Worm (Caenorhabditis elegans) whole organism, L4 larva: ENCODE data around the gene R08F11.7.

ENCODE experiments used
- F44E2.7 ChIP-seq: fragments of 200-800 bp; sonication (Bioruptor generic); IDR thresholded peaks from 2 replicates; pipeline ENCODE4 v2.1.2; 2022; ENCODE audit warnings: missing genetic modification characterization, missing compliant biosample characterization
- Y105C5A.15 ChIP-seq: fragments of 200-800 bp; sonication (Bioruptor generic); IDR thresholded peaks from 2 replicates; pipeline ENCODE4 v1.3.6; 2022; ENCODE audit warnings: missing genetic modification characterization, missing compliant biosample characterization
- Y48G9A.11 ChIP-seq: fragments of 200-800 bp; sonication (Bioruptor generic); IDR thresholded peaks from 2 replicates; pipeline ENCODE4 v1.3.6; 2022; ENCODE audit warnings: missing genetic modification reagents, missing genetic modification characterization, missing compliant biosample characterization
- Y5F2A.4 ChIP-seq: fragments of 200-800 bp; sonication (Bioruptor generic); optimal IDR thresholded peaks from 2 replicates; lab custom pipeline; 2018; ENCODE audit warnings: mild to moderate bottlenecking, missing genetic modification characterization, missing compliant biosample characterization
- Y75B8A.6 ChIP-seq: fragments of 200-800 bp; sonication (Bioruptor generic); IDR thresholded peaks from 2 replicates; pipeline ENCODE4 v1.3.6; 2022; ENCODE audit warnings: missing genetic modification reagents, missing genetic modification characterization, missing compliant biosample characterization
- aha-1 ChIP-seq: fragments of 150-350 bp; peaks from one replicate; lab custom pipeline; 2014; ENCODE audit warnings: missing biosample characterization, missing genetic modification characterization
- ama-1 ChIP-seq: fragments of 150-350 bp; optimal IDR thresholded peaks from 2 replicates; lab custom pipeline; 2014; ENCODE audit warnings: inconsistent platforms, mixed read lengths
- attf-4 ChIP-seq: sonication (generic microtip); optimal IDR thresholded peaks from 3 replicates; lab custom pipeline; 2017; ENCODE audit warnings: missing biosample characterization, missing genetic modification characterization
- ceh-20 ChIP-seq: fragments of 200-800 bp; sonication (Bioruptor generic); IDR thresholded peaks from 2 replicates; pipeline ENCODE4 v1.3.6; 2022; ENCODE audit warnings: missing genetic modification reagents, missing genetic modification characterization, missing compliant biosample characterization
- ceh-28 ChIP-seq: fragments of 150-350 bp; optimal IDR thresholded peaks from 2 replicates; lab custom pipeline; 2014; ENCODE audit warnings: missing biosample characterization, missing genetic modification reagents, missing genetic modification characterization
- ces-1 ChIP-seq: fragments of 150-350 bp; sonication (generic microtip); optimal IDR thresholded peaks from 4 replicates; lab custom pipeline; 2014; ENCODE audit warnings: missing biosample characterization, missing genetic modification reagents, missing genetic modification characterization
- cey-2 ChIP-seq: sonication (generic microtip); optimal IDR thresholded peaks from 3 replicates; lab custom pipeline; 2017; ENCODE audit warnings: missing genetic modification characterization, mild to moderate bottlenecking, missing compliant biosample characterization, antibody characterized with exemption, borderline replicate concordance; ENCODE audit not compliant: insufficient read depth
- daf-12 ChIP-seq: fragments of 150-350 bp; optimal IDR thresholded peaks from 2 replicates; lab custom pipeline; 2014; ENCODE audit warnings: missing biosample characterization, missing genetic modification reagents, missing genetic modification characterization
- daf-16 ChIP-seq, 3 experiments: sonication (generic microtip); optimal IDR thresholded peaks; 2 replicates each; lab custom pipeline; 2016 to 2017; ENCODE audit warnings: missing genetic modification characterization in 3 of 3, missing genetic modification reagents in 3 of 3, mild to moderate bottlenecking in 2 of 3, missing compliant biosample characterization in 2 of 3, missing biosample characterization in 1 of 3, moderate library complexity in 1 of 3
- daf-19 ChIP-seq: fragments of 200-800 bp; sonication (Bioruptor generic); conservative IDR thresholded peaks from 2 replicates; pipeline ENCODE4 v1.3.6; 2022; ENCODE audit warnings: missing genetic modification characterization, missing compliant biosample characterization
- dmd-6 ChIP-seq: fragments of 200-800 bp; sonication (Bioruptor generic); IDR thresholded peaks from 2 replicates; pipeline ENCODE4 v1.3.6; 2022; ENCODE audit warnings: missing genetic modification reagents, missing genetic modification characterization, missing compliant biosample characterization
- dmd-8 ChIP-seq: fragments of 200-800 bp; sonication (Bioruptor generic); IDR thresholded peaks from 2 replicates; pipeline ENCODE4 v1.3.6; 2022; ENCODE audit warnings: missing genetic modification characterization, missing compliant biosample characterization
- dve-1 ChIP-seq: sonication (generic microtip); optimal IDR thresholded peaks from 2 replicates; lab custom pipeline; 2017; ENCODE audit warnings: antibody characterized with exemption, mild to moderate bottlenecking, missing genetic modification characterization, missing compliant biosample characterization; ENCODE audit not compliant: insufficient read depth
- fkh-10 ChIP-seq: fragments of 150-350 bp; optimal IDR thresholded peaks from 2 replicates; lab custom pipeline; 2014; ENCODE audit warnings: missing biosample characterization, missing genetic modification reagents, missing genetic modification characterization
- fos-1 ChIP-seq: fragments of 150-350 bp; optimal IDR thresholded peaks from 2 replicates; lab custom pipeline; 2014; ENCODE audit warnings: missing biosample characterization, missing genetic modification characterization
- gei-8 ChIP-seq: fragments of 200-800 bp; sonication (Bioruptor generic); optimal IDR thresholded peaks from 2 replicates; lab custom pipeline; 2018; ENCODE audit warnings: mild to moderate bottlenecking, missing genetic modification characterization, missing compliant biosample characterization
- hif-1 ChIP-seq, 2 experiments: sonication (generic microtip); optimal IDR thresholded peaks; 2 replicates each; lab custom pipeline; 2016 to 2017; ENCODE audit warnings: missing compliant biosample characterization in 2 of 2, missing genetic modification characterization in 2 of 2, missing genetic modification reagents in 2 of 2, missing genotype in 2 of 2, mild to moderate bottlenecking in 1 of 2
- hmg-1.1 ChIP-seq: fragments of 200-800 bp; sonication (Bioruptor generic); IDR thresholded peaks from 2 replicates; pipeline ENCODE4 v1.3.6; 2022; ENCODE audit warnings: missing genetic modification reagents, missing genetic modification characterization, missing compliant biosample characterization
- jun-1 ChIP-seq: fragments of 150-350 bp; optimal IDR thresholded peaks from 2 replicates; lab custom pipeline; 2014; ENCODE audit warnings: missing biosample characterization, missing genetic modification reagents, missing genetic modification characterization
- lin-13 ChIP-seq: fragments of 150-350 bp; optimal IDR thresholded peaks from 2 replicates; lab custom pipeline; 2014; ENCODE audit warnings: missing biosample characterization, missing genetic modification reagents, missing genetic modification characterization
- lin-15B ChIP-seq: fragments of 150-350 bp; sonication (generic microtip); optimal IDR thresholded peaks from 3 replicates; lab custom pipeline; 2014; ENCODE audit warnings: missing biosample characterization, missing genetic modification characterization
- lin-38 ChIP-seq: fragments of 200-800 bp; sonication (Bioruptor generic); IDR thresholded peaks from 2 replicates; pipeline ENCODE4 v1.3.6; 2022; ENCODE audit warnings: missing genetic modification reagents, missing genetic modification characterization, missing compliant biosample characterization
- lin-39 ChIP-seq: fragments of 150-350 bp; optimal IDR thresholded peaks from 2 replicates; lab custom pipeline; 2014; ENCODE audit warnings: missing biosample characterization, missing genetic modification reagents, missing genetic modification characterization
- lsy-2 ChIP-seq, 2 experiments: fragments of 150-350 bp in 1 of 2; sonication (generic microtip) in 1 of 2; optimal IDR thresholded peaks; 2 replicates each; lab custom pipeline; 2014 to 2017; ENCODE audit warnings: missing biosample characterization in 2 of 2, missing genetic modification characterization in 2 of 2
- madf-5 ChIP-seq, 2 experiments: fragments of 200-800 bp; sonication (Bioruptor generic); IDR thresholded peaks; 2 replicates each; pipeline ENCODE4 v1.3.6; 2022; ENCODE audit warnings: missing compliant biosample characterization in 2 of 2, missing genetic modification characterization in 2 of 2
- madf-9 ChIP-seq: fragments of 200-800 bp; sonication (Bioruptor generic); conservative IDR thresholded peaks from 2 replicates; pipeline ENCODE4 v1.3.6; 2022; ENCODE audit warnings: missing genetic modification reagents, missing genetic modification characterization, missing compliant biosample characterization
- mdl-1 ChIP-seq, 2 experiments: fragments of 150-350 bp in 1 of 2; sonication (generic microtip) in 1 of 2; optimal IDR thresholded peaks; 2 replicates each; lab custom pipeline; 2014 to 2017; ENCODE audit warnings: missing biosample characterization in 2 of 2, missing genetic modification characterization in 2 of 2
- mep-1 ChIP-seq: fragments of 150-350 bp; sonication (generic microtip); optimal IDR thresholded peaks from 3 replicates; lab custom pipeline; 2014; ENCODE audit warnings: missing biosample characterization, missing genetic modification characterization
- mes-2 ChIP-seq: sonication (generic microtip); optimal IDR thresholded peaks from 2 replicates; lab custom pipeline; 2016; ENCODE audit warnings: missing genotype, mild to moderate bottlenecking, missing genetic modification characterization, missing compliant biosample characterization; ENCODE audit not compliant: poor library complexity, severe bottlenecking
- mxl-3 ChIP-seq: fragments of 200-800 bp; sonication (Bioruptor generic); optimal IDR thresholded peaks from 2 replicates; lab custom pipeline; 2018; ENCODE audit warnings: mild to moderate bottlenecking, missing genetic modification characterization, missing compliant biosample characterization
- nhr-10 ChIP-seq: fragments of 150-350 bp; optimal IDR thresholded peaks from 2 replicates; lab custom pipeline; 2014; ENCODE audit warnings: missing biosample characterization, missing genetic modification characterization
- nhr-42 ChIP-seq: fragments of 200-800 bp; sonication (Bioruptor generic); IDR thresholded peaks from 2 replicates; pipeline ENCODE4 v1.3.6; 2022; ENCODE audit warnings: missing genetic modification characterization, missing compliant biosample characterization
- nhr-48 ChIP-seq: sonication (generic microtip); optimal IDR thresholded peaks from 2 replicates; lab custom pipeline; 2016; ENCODE audit warnings: mild to moderate bottlenecking, missing genetic modification characterization, missing compliant biosample characterization
- nhr-76 ChIP-seq: fragments of 150-350 bp; optimal IDR thresholded peaks from 2 replicates; lab custom pipeline; 2014; ENCODE audit warnings: missing biosample characterization, missing genetic modification characterization
- nhr-77 ChIP-seq: fragments of 150-350 bp; optimal IDR thresholded peaks from 2 replicates; lab custom pipeline; 2014; ENCODE audit warnings: missing biosample characterization, missing genetic modification characterization
- php-3 ChIP-seq: fragments of 200-800 bp; sonication (Bioruptor generic); IDR thresholded peaks from 2 replicates; pipeline ENCODE4 v1.3.6; 2022; ENCODE audit warnings: missing genetic modification reagents, missing genetic modification characterization, missing compliant biosample characterization
- rbr-2 ChIP-seq: sonication (generic microtip); optimal IDR thresholded peaks from 2 replicates; lab custom pipeline; 2016; ENCODE audit warnings: missing genotype, missing genetic modification characterization, missing compliant biosample characterization
- saeg-2 ChIP-seq: fragments of 200-800 bp; sonication (Bioruptor generic); IDR thresholded peaks from 2 replicates; pipeline ENCODE4 v1.3.6; 2022; ENCODE audit warnings: missing genetic modification reagents, missing genetic modification characterization, missing compliant biosample characterization
- skn-1 ChIP-seq: fragments of 150-350 bp; optimal IDR thresholded peaks from 2 replicates; lab custom pipeline; 2014; ENCODE audit warnings: missing biosample characterization, missing genetic modification characterization
- tra-1 ChIP-seq: fragments of 200-800 bp; sonication (Bioruptor generic); IDR thresholded peaks from 2 replicates; pipeline ENCODE4 v1.3.6; 2022; ENCODE audit warnings: missing genetic modification reagents, missing genetic modification characterization, missing compliant biosample characterization
- vab-7 ChIP-seq: fragments of 200-800 bp; sonication (Bioruptor generic); IDR thresholded peaks from 2 replicates; pipeline ENCODE4 v1.3.6; 2022; ENCODE audit warnings: missing genetic modification reagents, missing genetic modification characterization, missing compliant biosample characterization
- zag-1 ChIP-seq: fragments of 150-350 bp; optimal IDR thresholded peaks from 2 replicates; lab custom pipeline; 2014; ENCODE audit warnings: missing biosample characterization, missing genetic modification characterization
- zfp-3 ChIP-seq: fragments of 200-800 bp; sonication (Bioruptor generic); conservative IDR thresholded peaks from 2 replicates; pipeline ENCODE4 v1.3.6; 2022; ENCODE audit warnings: missing genetic modification reagents, missing genetic modification characterization, missing compliant biosample characterization
- zip-11 ChIP-seq: fragments of 200-800 bp; sonication (Bioruptor generic); IDR thresholded peaks from 2 replicates; pipeline ENCODE4 v1.3.6; 2022; ENCODE audit warnings: missing genetic modification characterization, missing compliant biosample characterization
- zip-2 ChIP-seq: fragments of 150-350 bp; optimal IDR thresholded peaks from 2 replicates; lab custom pipeline; 2014; ENCODE audit warnings: missing biosample characterization, missing genetic modification characterization
- ztf-11 ChIP-seq: fragments of 150-350 bp; optimal IDR thresholded peaks from 2 replicates; lab custom pipeline; 2014; ENCODE audit warnings: missing biosample characterization, missing genetic modification characterization
- ztf-7 ChIP-seq: fragments of 150-350 bp; optimal IDR thresholded peaks from 2 replicates; lab custom pipeline; 2014; ENCODE audit warnings: missing biosample characterization, missing genetic modification characterization

R08F11.7 gene

ce11 chrV:3756887-3757286 lies 33.0 kb upstream of the R08F11.7 start, which contains the start of gene gid-7 (continued):
- TF ChIP-seq madf-9 (GFP tag; lab: Robert Waterston, UW) (no peak), cey-2 (tag; lab: Kevin White, UChicago) (no peak), zip-2 (tag; lab: Kevin White, UChicago) (no peak), lsy-2 (tag; optimal IDR thresholded peaks at IDR 0.05; lab: Kevin White, UChicago) (peak in 1 of 2 experiments; percentile 54), Y75B8A.6 (no peak), skn-1 (no peak), fkh-10 (GFP tag; lab: Kevin White, UChicago) (no peak), saeg-2 (GFP tag; lab: Robert Waterston, UW) (no peak), mdl-1 (tag; optimal IDR thresholded peaks at IDR 0.05; lab: Kevin White, UChicago) (no peak), mep-1 (tag; lab: Kevin White, UChicago) (peak; percentile 31), zip-11 (GFP tag; lab: Robert Waterston, UW) (no peak), php-3 (no peak), nhr-10 (tag; lab: Kevin White, UChicago) (no peak), hmg-1.1 (GFP tag; lab: Robert Waterston, UW) (peak; percentile 37; the same call in 1 of the 2 replicates), ama-1 (lab: Kevin White, UChicago) (no peak), dmd-8 (GFP tag; lab: Robert Waterston, UW) (no peak), ceh-20 (no peak), rbr-2 (no peak), daf-12 (tag; lab: Kevin White, UChicago) (no peak), lin-39 (tag; lab: Kevin White, UChicago) (no peak), lin-15B (no peak), daf-16 (GFP tag; optimal IDR thresholded peaks at IDR 0.05; lab: Kevin White, UChicago) (no peak), daf-16 (tag; optimal IDR thresholded peaks at IDR 0.05; lab: Kevin White, UChicago) (peak; percentile 24), aha-1 (tag; lab: Kevin White, UChicago) (peak; percentile 95), zfp-3 (GFP tag; lab: Robert Waterston, UW) (no peak), mxl-3 (GFP tag; lab: Kevin White, UChicago) (no peak), Y105C5A.15 (no peak), vab-7 (no peak), nhr-77 (tag; lab: Kevin White, UChicago) (no peak), nhr-42 (GFP tag; lab: Robert Waterston, UW) (no peak), ztf-7 (tag; lab: Kevin White, UChicago) (no peak), gei-8 (no peak), lin-38 (GFP tag; lab: Robert Waterston, UW) (peak; percentile 56), ceh-28 (no peak), hif-1 (tag; optimal IDR thresholded peaks at IDR 0.05; lab: Kevin White, UChicago) (no peak), mes-2 (peak; percentile 65), F44E2.7 (no peak), attf-4 (no peak), zag-1 (tag; lab: Kevin White, UChicago) (no peak), nhr-48 (tag; lab: Kevin White, UChicago) (no peak), Y48G9A.11 (0 out of 2 replicates have a peak, but pooled peaks have one; percentile 26), tra-1 (GFP tag; lab: Robert Waterston, UW) (no peak), fos-1 (tag; lab: Kevin White, UChicago) (no peak), lin-13 (GFP tag; lab: Kevin White, UChicago) (peak; percentile 32), nhr-76 (tag; lab: Kevin White, UChicago) (no peak), dmd-6 (GFP tag; lab: Robert Waterston, UW) (no peak), daf-19 (GFP tag; lab: Robert Waterston, UW) (no peak), madf-5 (GFP tag; IDR thresholded peaks at IDR 0.05; lab: Robert Waterston, UW) (no peak), ztf-11 (tag; lab: Kevin White, UChicago) (no peak), dve-1 (tag; lab: Kevin White, UChicago) (no peak), ces-1 (GFP tag; lab: Kevin White, UChicago) (no peak), jun-1 (no peak), Y5F2A.4 (no peak)
